Fruit fly (Drosophila melanogaster): ENCODE results near the gene CG5644.

Gene CG5644

dm6 chr3L:8931916-8932315 is 47.8 kb downstream of the CG5644 start:
- TF ChIP-seq noc (tag; optimal IDR thresholded peaks at IDR 0.05), result no peak

DNA sequence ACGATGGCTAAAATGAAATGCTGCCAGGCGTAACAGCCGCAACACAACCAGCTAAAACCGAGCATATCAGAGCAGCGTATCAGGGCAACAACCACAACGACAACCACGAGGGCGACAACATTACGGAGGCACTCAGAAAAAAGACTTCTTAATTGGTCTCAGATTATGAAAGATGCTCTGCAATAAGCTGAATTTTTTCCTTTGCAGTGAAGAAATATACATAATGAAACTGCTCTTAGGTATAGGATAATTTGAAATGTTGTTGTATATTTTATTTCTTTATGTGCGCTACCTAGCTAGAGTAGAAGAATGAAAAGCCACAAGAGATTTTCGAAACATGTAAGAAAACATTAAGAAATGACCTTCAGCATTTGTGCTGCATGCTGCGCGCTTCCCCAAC is 50.2 kb downstream of the CG5644 start:
- TF ChIP-seq noc (tag; optimal IDR thresholded peaks at IDR 0.05), result no peak
